Worm (Caenorhabditis elegans) whole organism, L1 larva: ENCODE data around the gene cosa-1.

ENCODE experiments used
- F16B12.6 ChIP-seq: fragments of 150-350 bp; optimal IDR thresholded peaks from 2 replicates; lab custom pipeline; 2014; ENCODE audit warnings: missing biosample characterization, missing genetic modification characterization
- Y116A8C.19 ChIP-seq: sonication (generic microtip); optimal IDR thresholded peaks from 2 replicates; lab custom pipeline; 2016; ENCODE audit warnings: missing compliant biosample characterization, missing genetic modification characterization, borderline replicate concordance
- ama-1 ChIP-seq: fragments of 150-350 bp; optimal IDR thresholded peaks from 2 replicates; lab custom pipeline; 2014
- blmp-1 ChIP-seq: fragments of 150-350 bp; optimal IDR thresholded peaks from 2 replicates; lab custom pipeline; 2014; ENCODE audit warnings: missing biosample characterization, missing genetic modification characterization
- elt-2 ChIP-seq: sonication (generic microtip); optimal IDR thresholded peaks from 2 replicates; lab custom pipeline; 2016; ENCODE audit warnings: missing genetic modification characterization, mild to moderate bottlenecking, inconsistent platforms, missing compliant biosample characterization, missing genetic modification reagents
- fkh-4 ChIP-seq: sonication (generic microtip); optimal IDR thresholded peaks from 2 replicates; lab custom pipeline; 2016; ENCODE audit warnings: missing compliant biosample characterization, missing genetic modification characterization, borderline replicate concordance
- fos-1 ChIP-seq: fragments of 150-350 bp; optimal IDR thresholded peaks from 2 replicates; lab custom pipeline; 2014; ENCODE audit warnings: missing biosample characterization, missing genetic modification characterization
- mdl-1 ChIP-seq, 2 experiments: fragments of 150-350 bp; optimal IDR thresholded peaks; 2 replicates each; lab custom pipeline; 2014 to 2017; ENCODE audit warnings: missing biosample characterization in 2 of 2, missing genetic modification characterization in 2 of 2, inconsistent platforms in 1 of 2
- sox-4 ChIP-seq: sonication (generic microtip); optimal IDR thresholded peaks from 2 replicates; lab custom pipeline; 2016; ENCODE audit warnings: missing genetic modification characterization, missing compliant biosample characterization
- xbp-1 ChIP-seq: sonication (generic microtip); optimal IDR thresholded peaks from 2 replicates; lab custom pipeline; 2016; ENCODE audit warnings: missing genetic modification characterization, missing compliant biosample characterization
- zip-4 ChIP-seq: fragments of 200-800 bp; sonication (Bioruptor generic); optimal IDR thresholded peaks from 2 replicates; lab custom pipeline; 2018; ENCODE audit warnings: mild to moderate bottlenecking, missing genetic modification characterization, moderate library complexity, missing compliant biosample characterization

ce11 chrIII:2780283-2780682 lies 54.4 kb downstream of the cosa-1 start:
- TF ChIP-seq zip-4 (GFP tag; lab: Kevin White, UChicago) (no peak), mdl-1 (tag; optimal IDR thresholded peaks at IDR 0.05; lab: Kevin White, UChicago) (no peak), sox-4 (tag; lab: Kevin White, UChicago) (no peak), fkh-4 (no peak), F16B12.6 (tag; lab: Kevin White, UChicago) (peak; percentile 12), fos-1 (tag; lab: Kevin White, UChicago) (no peak), elt-2 (tag; lab: Kevin White, UChicago) (no peak), ama-1 (lab: Kevin White, UChicago) (no peak), Y116A8C.19 (no peak), blmp-1 (tag; lab: Kevin White, UChicago) (no peak), xbp-1 (tag; lab: Kevin White, UChicago) (no peak)
